Worm (Caenorhabditis elegans) whole organism, L2 larva: ENCODE measurements around the gene F35E12.9.

Experiments used
- C34F6.9 ChIP-seq: fragments of 150-350 bp; optimal IDR thresholded peaks from 2 replicates; lab custom pipeline; 2014; ENCODE audit warnings: missing biosample characterization, missing genetic modification characterization
- F13H6.1 ChIP-seq: sonication (generic microtip); optimal IDR thresholded peaks from 2 replicates; lab custom pipeline; 2016; ENCODE audit warnings: missing genetic modification characterization, missing compliant biosample characterization
- R02D3.7 ChIP-seq: fragments of 150-350 bp; optimal IDR thresholded peaks from 2 replicates; lab custom pipeline; 2014; ENCODE audit warnings: missing biosample characterization, missing genetic modification characterization
- Y55F3AM.14 ChIP-seq: fragments of 200-800 bp; sonication (Bioruptor generic); optimal IDR thresholded peaks from 2 replicates; lab custom pipeline; 2018; ENCODE audit warnings: mild to moderate bottlenecking, missing genetic modification characterization, missing compliant biosample characterization
- aly-2 ChIP-seq: fragments of 150-350 bp; optimal IDR thresholded peaks from 2 replicates; lab custom pipeline; 2014; ENCODE audit warnings: missing biosample characterization, missing genetic modification characterization
- ceh-16 ChIP-seq: fragments of 150-350 bp; optimal IDR thresholded peaks from 2 replicates; lab custom pipeline; 2014; ENCODE audit warnings: missing biosample characterization, missing genetic modification characterization
- ceh-82 ChIP-seq: fragments of 150-350 bp; optimal IDR thresholded peaks from 2 replicates; lab custom pipeline; 2014; ENCODE audit warnings: missing biosample characterization, missing genetic modification characterization
- crh-2 ChIP-seq: sonication (generic microtip); optimal IDR thresholded peaks from 2 replicates; lab custom pipeline; 2017; ENCODE audit warnings: missing biosample characterization, missing genetic modification characterization
- egl-27 ChIP-seq: sonication (generic microtip); optimal IDR thresholded peaks from 3 replicates; lab custom pipeline; 2017; ENCODE audit warnings: missing biosample characterization, missing genetic modification reagents, missing genetic modification characterization
- elt-3 ChIP-seq: sonication (generic microtip); optimal IDR thresholded peaks from 2 replicates; lab custom pipeline; 2017; ENCODE audit warnings: missing biosample characterization, missing genetic modification characterization
- fos-1 ChIP-seq: fragments of 150-350 bp; optimal IDR thresholded peaks from 2 replicates; lab custom pipeline; 2014; ENCODE audit warnings: missing biosample characterization, missing genetic modification characterization
- gmeb-1 ChIP-seq: fragments of 150-350 bp; optimal IDR thresholded peaks from 2 replicates; lab custom pipeline; 2014; ENCODE audit warnings: missing biosample characterization, missing genetic modification characterization
- lin-11 ChIP-seq: fragments of 150-350 bp; sonication (generic microtip); optimal IDR thresholded peaks from 2 replicates; lab custom pipeline; 2014; ENCODE audit warnings: missing biosample characterization, missing genetic modification characterization, inconsistent platforms, mixed read lengths
- lin-13 ChIP-seq: fragments of 150-350 bp; optimal IDR thresholded peaks from 2 replicates; lab custom pipeline; 2014; ENCODE audit warnings: missing biosample characterization, missing genetic modification reagents, missing genetic modification characterization
- lsy-2 ChIP-seq, 2 experiments: fragments of 150-350 bp in 1 of 2; sonication (generic microtip) in 1 of 2; optimal IDR thresholded peaks; 2 replicates each; lab custom pipeline; 2014 to 2017; ENCODE audit warnings: missing biosample characterization in 2 of 2, missing genetic modification characterization in 2 of 2
- mab-5 ChIP-seq: fragments of 150-350 bp; optimal IDR thresholded peaks from 2 replicates; lab custom pipeline; 2014; ENCODE audit warnings: missing biosample characterization, missing genetic modification characterization
- mdl-1 ChIP-seq, 2 experiments: fragments of 150-350 bp in 1 of 2; sonication (generic microtip) in 1 of 2; optimal IDR thresholded peaks; 2 replicates each; lab custom pipeline; 2017; ENCODE audit warnings: missing biosample characterization in 2 of 2, missing genetic modification characterization in 2 of 2
- nhr-129 ChIP-seq: fragments of 150-350 bp; optimal IDR thresholded peaks from 2 replicates; lab custom pipeline; 2014; ENCODE audit warnings: missing biosample characterization, missing genetic modification characterization
- nhr-21 ChIP-seq: fragments of 150-350 bp; optimal IDR thresholded peaks from 2 replicates; lab custom pipeline; 2014; ENCODE audit warnings: missing biosample characterization, missing genetic modification characterization
- nhr-23 ChIP-seq: fragments of 150-350 bp; optimal IDR thresholded peaks from 2 replicates; lab custom pipeline; 2014; ENCODE audit warnings: missing biosample characterization, missing genetic modification reagents, missing genetic modification characterization
- nhr-25 ChIP-seq: fragments of 150-350 bp; sonication (generic microtip); optimal IDR thresholded peaks from 3 replicates; lab custom pipeline; 2014; ENCODE audit warnings: missing biosample characterization, missing genetic modification characterization
- nhr-6 ChIP-seq: fragments of 150-350 bp; optimal IDR thresholded peaks from 2 replicates; lab custom pipeline; 2014; ENCODE audit warnings: missing biosample characterization, missing genetic modification characterization
- nhr-77 ChIP-seq: fragments of 150-350 bp; optimal IDR thresholded peaks from 2 replicates; lab custom pipeline; 2014; ENCODE audit warnings: missing biosample characterization, missing genetic modification characterization
- peb-1 ChIP-seq: fragments of 150-350 bp; optimal IDR thresholded peaks from 2 replicates; lab custom pipeline; 2014; ENCODE audit warnings: missing biosample characterization, missing genetic modification characterization
- sma-9 ChIP-seq, 2 experiments: fragments of 150-350 bp in 1 of 2; sonication (generic microtip) in 1 of 2; optimal IDR thresholded peaks; 2 replicates each; lab custom pipeline; 2014 to 2016; ENCODE audit warnings: missing genetic modification characterization in 2 of 2, mild to moderate bottlenecking in 1 of 2, missing biosample characterization in 1 of 2, missing compliant biosample characterization in 1 of 2, missing genetic modification reagents in 1 of 2, moderate library complexity in 1 of 2
- unc-39 ChIP-seq: fragments of 150-350 bp; optimal IDR thresholded peaks from 2 replicates; lab custom pipeline; 2014; ENCODE audit warnings: missing biosample characterization, missing genetic modification characterization
- ztf-11 ChIP-seq: sonication (generic microtip); optimal IDR thresholded peaks from 2 replicates; lab custom pipeline; 2017; ENCODE audit warnings: missing biosample characterization, missing genetic modification characterization
- ztf-4 ChIP-seq: fragments of 150-350 bp; optimal IDR thresholded peaks from 2 replicates; lab custom pipeline; 2014; ENCODE audit warnings: missing biosample characterization, missing genetic modification characterization

F35E12.9 gene

ce11 chrV:13785767-13786166, 40.8 kb upstream of the F35E12.9 start:
- TF ChIP-seq lin-11 (tag; lab: Kevin White, UChicago) (no peak), C34F6.9 (tag; lab: Kevin White, UChicago) (no peak), nhr-25 (tag; lab: Kevin White, UChicago) (no peak), Y55F3AM.14 (no peak), unc-39 (tag; lab: Kevin White, UChicago) (no peak), ceh-16 (tag; lab: Kevin White, UChicago) (no peak), gmeb-1 (tag; lab: Kevin White, UChicago) (no peak), ztf-11 (tag; lab: Kevin White, UChicago) (no peak), elt-3 (tag; lab: Kevin White, UChicago) (no peak), egl-27 (tag; lab: Kevin White, UChicago) (no peak), ztf-4 (tag; lab: Kevin White, UChicago) (no peak), nhr-77 (tag; lab: Kevin White, UChicago) (no peak), aly-2 (tag; lab: Kevin White, UChicago) (no peak), peb-1 (tag; lab: Kevin White, UChicago) (no peak)

- no peak for TF ChIP-seq elt-3 (tag; lab: Kevin White, UChicago)
- no peak for TF ChIP-seq aly-2 (tag; lab: Kevin White, UChicago)
- TF ChIP-seq fos-1 (tag; lab: Kevin White, UChicago), result peak; percentile 26
- no peak for TF ChIP-seq R02D3.7 (tag; lab: Kevin White, UChicago)
- TF ChIP-seq nhr-129 (tag; lab: Kevin White, UChicago), result peak; percentile 4
- no peak for TF ChIP-seq mab-5 (tag; lab: Kevin White, UChicago)
- peak; percentile 34 for TF ChIP-seq sma-9 (GFP tag; optimal IDR thresholded peaks at IDR 0.05; lab: Kevin White, UChicago)
- no peak for TF ChIP-seq sma-9 (tag; optimal IDR thresholded peaks at IDR 0.05; lab: Kevin White, UChicago)
Measured at ce11 chrV:13782190-13782589, 37.3 kb upstream of the F35E12.9 start, which contains the start of gene decr-1.1. Gene decr-1.1, plus strand, starts transcription at chrV:13782399.

- no peak for TF ChIP-seq nhr-129 (tag; lab: Kevin White, UChicago)
- TF ChIP-seq lsy-2 (tag; optimal IDR thresholded peaks at IDR 0.05; lab: Kevin White, UChicago), result no peak
- TF ChIP-seq elt-3 (tag; lab: Kevin White, UChicago), result no peak
- no peak for TF ChIP-seq C34F6.9 (tag; lab: Kevin White, UChicago)
- TF ChIP-seq F13H6.1 (tag; lab: Kevin White, UChicago), result no peak
- no peak for TF ChIP-seq gmeb-1 (tag; lab: Kevin White, UChicago)
Measured at ce11 chrV:13780902-13781301, 36.0 kb upstream of the F35E12.9 start.

ce11 chrV:13777857-13778256, 32.9 kb upstream of the F35E12.9 start, which contains the start of gene F53C11.9:
Gene F53C11.9, plus strand, starts transcription at chrV:13778015.
- no peak for TF ChIP-seq lin-13 (GFP tag; lab: Kevin White, UChicago)
- no peak for TF ChIP-seq lin-11 (tag; lab: Kevin White, UChicago)
- TF ChIP-seq mdl-1 (tag; optimal IDR thresholded peaks at IDR 0.05; lab: Kevin White, UChicago), result no peak
- TF ChIP-seq sma-9 (GFP tag; optimal IDR thresholded peaks at IDR 0.05; lab: Kevin White, UChicago), result no peak
- TF ChIP-seq sma-9 (tag; optimal IDR thresholded peaks at IDR 0.05; lab: Kevin White, UChicago), result no peak
- no peak for TF ChIP-seq nhr-23 (tag; lab: Kevin White, UChicago)
- TF ChIP-seq crh-2 (tag; lab: Kevin White, UChicago), result no peak
- TF ChIP-seq nhr-6, result no peak

- TF ChIP-seq fos-1 (tag; lab: Kevin White, UChicago) (peak; percentile 83), nhr-25 (tag; lab: Kevin White, UChicago) (no peak), nhr-21 (tag; lab: Kevin White, UChicago) (no peak), ceh-82 (no peak)
Measured at ce11 chrV:13775529-13775928, 30.6 kb upstream of the F35E12.9 start, which contains the start of gene F53C11.1. Gene F53C11.1, plus strand, starts transcription at chrV:13775796.

- TF ChIP-seq fos-1 (tag; lab: Kevin White, UChicago) (peak; percentile 74), R02D3.7 (tag; lab: Kevin White, UChicago) (no peak)
Measured at ce11 chrV:13771209-13771608, 26.3 kb upstream of the F35E12.9 start, which contains the start of gene F20G2.5. Gene F20G2.5, plus strand, starts transcription at chrV:13771509.
